Fruit fly (Drosophila melanogaster): ENCODE data around the gene Rap1.

Rap1 gene

DNA sequence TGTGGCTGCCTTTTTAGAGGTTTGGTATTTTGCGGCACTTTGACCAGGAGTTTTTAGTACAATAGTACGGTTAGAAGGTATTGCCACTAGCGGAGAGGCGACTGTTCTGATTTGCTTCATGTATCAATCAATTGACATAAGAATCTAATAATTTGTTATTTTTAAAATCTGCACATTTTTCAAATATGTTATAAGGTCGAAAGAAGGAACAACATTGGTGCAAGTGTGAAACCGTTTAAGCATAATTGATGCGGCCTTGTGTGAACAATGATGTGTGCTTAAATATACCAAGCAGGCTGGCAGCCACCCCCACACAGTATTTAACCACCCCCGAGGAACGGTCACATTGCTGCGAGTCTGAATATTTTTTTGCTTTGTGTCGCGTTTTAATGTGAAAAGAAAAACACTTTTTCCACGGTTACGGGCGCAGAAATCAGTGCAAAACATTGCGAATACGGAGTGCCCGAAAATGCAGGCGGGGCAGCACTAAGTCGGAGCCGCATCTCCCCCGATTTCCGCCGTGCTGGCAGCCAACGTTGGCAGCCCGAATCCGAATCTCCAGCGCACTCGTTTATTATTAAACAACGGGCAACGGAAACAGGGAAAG, 3.2 kb upstream of the Rap1 start, which contains the start of the genes HBS1 and CG12025 (continued):
- TF ChIP-seq CG5245 (GFP tag; optimal IDR thresholded peaks at IDR 0.05): peak; percentile 37
- peak; percentile 39 for TF ChIP-seq Max (GFP tag; optimal IDR thresholded peaks at IDR 0.05)
- TF ChIP-seq CG17568 (GFP tag; optimal IDR thresholded peaks at IDR 0.05): no peak
- no peak for TF ChIP-seq btn (GFP tag; optimal IDR thresholded peaks at IDR 0.05)
- TF ChIP-seq phol (tag; optimal IDR thresholded peaks at IDR 0.05): peak; percentile 80
- TF ChIP-seq usp (GFP tag; optimal IDR thresholded peaks at IDR 0.05): no peak
- TF ChIP-seq Hr3 (GFP tag; optimal IDR thresholded peaks at IDR 0.05): peak; percentile 57
- TF ChIP-seq lbe (GFP tag; optimal IDR thresholded peaks at IDR 0.05): no peak
- no peak for TF ChIP-seq MTF-1 (GFP tag; optimal IDR thresholded peaks at IDR 0.05; ENCODE audit: borderline replicate concordance)
- TF ChIP-seq CG31441 (GFP tag; IDR thresholded peaks at IDR 0.05): peak; percentile 60
- TF ChIP-seq HmgD (GFP tag; optimal IDR thresholded peaks at IDR 0.05): peak; percentile 14
- TF ChIP-seq lilli (GFP tag; optimal IDR thresholded peaks at IDR 0.05): peak; percentile 72
- peak; percentile 44 for TF ChIP-seq CG18599 (GFP tag; optimal IDR thresholded peaks at IDR 0.05)
- no peak for TF ChIP-seq nerfin-2 (GFP tag; IDR thresholded peaks at IDR 0.05; ENCODE audit: partially characterized antibody)
- peak; percentile 59 for TF ChIP-seq shn (GFP tag; optimal IDR thresholded peaks at IDR 0.05)
- peak in 1 of 3 experiments; percentile 58 for TF ChIP-seq lola (GFP tag; optimal IDR thresholded peaks at IDR 0.05)
- no peak for TF ChIP-seq otp (GFP tag; IDR thresholded peaks at IDR 0.05)
- TF ChIP-seq chif (GFP tag; optimal IDR thresholded peaks at IDR 0.05): peak; percentile 32 to 65
- TF ChIP-seq CG1024 (GFP tag; IDR thresholded peaks at IDR 0.05): peak; percentile 10; the same call in 1 of the 2 replicates
- TF ChIP-seq NFAT (GFP tag; IDR thresholded peaks at IDR 0.05): peak; percentile 37
- TF ChIP-seq ci (GFP tag; IDR thresholded peaks at IDR 0.05): no peak
- TF ChIP-seq Hr51 (GFP tag; optimal IDR thresholded peaks at IDR 0.05): peak in 1 of 2 experiments; percentile 39
- peak; percentile 10 for TF ChIP-seq nom (GFP tag; optimal IDR thresholded peaks at IDR 0.05)
- 0 out of 3 replicates have a peak, but pooled peaks have one; percentile 22 for TF ChIP-seq CG16813 (GFP tag; IDR thresholded peaks at IDR 0.05; ENCODE audit: partially characterized antibody)
- TF ChIP-seq gfzf (GFP tag; optimal IDR thresholded peaks at IDR 0.05): peak; percentile 96
- TF ChIP-seq ro (GFP tag; IDR thresholded peaks at IDR 0.05): no peak
- no peak for TF ChIP-seq toy (GFP tag; IDR thresholded peaks at IDR 0.05)
- TF ChIP-seq Meics (GFP tag; optimal IDR thresholded peaks at IDR 0.05): peak; percentile 49
- TF ChIP-seq ash1 (GFP tag; optimal IDR thresholded peaks at IDR 0.05): no peak
- TF ChIP-seq CG10462 (GFP tag; optimal IDR thresholded peaks at IDR 0.05): no peak
- peak; percentile 79 for TF ChIP-seq Hsf (GFP tag; optimal IDR thresholded peaks at IDR 0.05)
- peak; percentile 6 for TF ChIP-seq CG10543 (GFP tag; optimal IDR thresholded peaks at IDR 0.05)
- no peak for TF ChIP-seq CG4282 (GFP tag; optimal IDR thresholded peaks at IDR 0.05)
- TF ChIP-seq CG11504 (tag; optimal IDR thresholded peaks at IDR 0.05): peak; percentile 64
- peak; percentile 85 for TF ChIP-seq CG14710 (tag; optimal IDR thresholded peaks at IDR 0.05)
- TF ChIP-seq row (GFP tag; IDR thresholded peaks at IDR 0.05): peak; percentile 95
- TF ChIP-seq CG17912 (GFP tag; optimal IDR thresholded peaks at IDR 0.05): no peak
- no peak for TF ChIP-seq CG31365 (tag; optimal IDR thresholded peaks at IDR 0.05)
- TF ChIP-seq CG16863 (GFP tag; optimal IDR thresholded peaks at IDR 0.05): peak; percentile 32
- peak; percentile 65 for TF ChIP-seq grau (tag; optimal IDR thresholded peaks at IDR 0.05)
- TF ChIP-seq CG14965 (GFP tag; optimal IDR thresholded peaks at IDR 0.05; ENCODE audit: borderline replicate concordance): no peak
- no peak for TF ChIP-seq Dref (GFP tag; IDR thresholded peaks at IDR 0.05)
- TF ChIP-seq abd-A (tag; optimal IDR thresholded peaks at IDR 0.05): no peak
- peak; percentile 53 for TF ChIP-seq sd (tag; optimal IDR thresholded peaks at IDR 0.05)
- TF ChIP-seq hbn (GFP tag; IDR thresholded peaks at IDR 0.05; ENCODE audit: partially characterized antibody): no peak
- peak; percentile 45 for TF ChIP-seq fd96Cb (tag; optimal IDR thresholded peaks at IDR 0.05)
- TF ChIP-seq zfh1 (GFP tag; IDR thresholded peaks at IDR 0.05): peak; percentile 56; the same call in 1 of the 3 replicates
- TF ChIP-seq vfl (GFP tag; optimal IDR thresholded peaks at IDR 0.05): no peak
- no peak for TF ChIP-seq crc (GFP tag; optimal IDR thresholded peaks at IDR 0.05)

Measured in whole organism, embryonic.